Fruit fly (Drosophila melanogaster): ENCODE data around the gene CG6495.

dm6 chr2L:10736993-10737756 is 23.7 kb upstream of the CG6495 start, which contains the start of the genes Vha16-5 and CG12299:
- TF ChIP-seq ttk (optimal IDR thresholded peaks at IDR 0.05) (no peak), psq (optimal IDR thresholded peaks at IDR 0.05) (no peak), Sin3A (optimal IDR thresholded peaks at IDR 0.05) (no peak), insv (optimal IDR thresholded peaks at IDR 0.05) (no peak), h (optimal IDR thresholded peaks at IDR 0.05) (no peak)

All from Kc167 (cell line).